Fruit fly (Drosophila melanogaster): Measurements from ENCODE around the gene Brms1.
A peak's percentile ranks its signal among the peaks of the same experiment; 100 is the strongest.

Brms1 gene

dm6 chrX:12891322-12892159, 17.9 kb downstream of the Brms1 start (continued):
- TF ChIP-seq vri (GFP tag; optimal IDR thresholded peaks at IDR 0.05) (peak; percentile 21), dsx (GFP tag; optimal IDR thresholded peaks at IDR 0.05; ENCODE audit: poor library complexity, severe bottlenecking) (peak; percentile 61), lz (GFP tag; optimal IDR thresholded peaks at IDR 0.05) (peak; percentile 57), Lpt (GFP tag; optimal IDR thresholded peaks at IDR 0.05) (peak; percentile 57), Eip75B (GFP tag; optimal IDR thresholded peaks at IDR 0.05) (peak; percentile 61), fd85E (GFP tag; optimal IDR thresholded peaks at IDR 0.05) (no peak), CG8319 (GFP tag; optimal IDR thresholded peaks at IDR 0.05) (peak; percentile 43), salr (GFP tag; optimal IDR thresholded peaks at IDR 0.05) (peak; percentile 17 to 59), eg (GFP tag; IDR thresholded peaks at IDR 0.05) (no peak), Blimp-1 (GFP tag; optimal IDR thresholded peaks at IDR 0.05) (no peak), CG34406 (GFP tag; optimal IDR thresholded peaks at IDR 0.05) (peak; percentile 72), esn (GFP tag; optimal IDR thresholded peaks at IDR 0.05) (peak; percentile 70), fd59A (GFP tag; optimal IDR thresholded peaks at IDR 0.05) (peak; percentile 81), svp (GFP tag) (peak; percentile 85), Sox102F (GFP tag; optimal IDR thresholded peaks at IDR 0.05) (peak; percentile 63), Gug (GFP tag; IDR thresholded peaks at IDR 0.05) (peak; percentile 43; the same call in 1 of the 2 replicates), dac (GFP tag; optimal IDR thresholded peaks at IDR 0.05) (peak; percentile 30), Hr38 (GFP tag; optimal IDR thresholded peaks at IDR 0.05) (no peak), CG3032 (tag; optimal IDR thresholded peaks at IDR 0.05) (peak; percentile 78), CG7368 (GFP tag; optimal IDR thresholded peaks at IDR 0.05) (peak; percentile 51), Ets96B (tag; optimal IDR thresholded peaks at IDR 0.05) (peak; percentile 73), CG8119 (GFP tag; IDR thresholded peaks at IDR 0.05) (peak; percentile 71), spab (GFP tag; optimal IDR thresholded peaks at IDR 0.05) (peak; percentile 77)

- TF ChIP-seq Hr38 (GFP tag; optimal IDR thresholded peaks at IDR 0.05) (no peak), Ets96B (tag; optimal IDR thresholded peaks at IDR 0.05) (no peak), Hr39 (GFP tag; optimal IDR thresholded peaks at IDR 0.05) (no peak), pdm3 (GFP tag; optimal IDR thresholded peaks at IDR 0.05) (no peak), CG10631 (GFP tag; optimal IDR thresholded peaks at IDR 0.05) (no peak), CG3919 (GFP tag; optimal IDR thresholded peaks at IDR 0.05) (no peak), fd85E (GFP tag; optimal IDR thresholded peaks at IDR 0.05) (no peak), CG9139 (GFP tag; optimal IDR thresholded peaks at IDR 0.05) (no peak), Met (GFP tag; optimal IDR thresholded peaks at IDR 0.05) (no peak), Sox14 (GFP tag; optimal IDR thresholded peaks at IDR 0.05) (no peak), svp (GFP tag) (peak; percentile 64), CG10669 (GFP tag; optimal IDR thresholded peaks at IDR 0.05) (no peak), vri (GFP tag; optimal IDR thresholded peaks at IDR 0.05) (peak; percentile 73), Smox (GFP tag; optimal IDR thresholded peaks at IDR 0.05) (no peak), Gug (GFP tag; IDR thresholded peaks at IDR 0.05) (0 out of 2 replicates have a peak, but pooled peaks have one; percentile 9), eg (GFP tag; IDR thresholded peaks at IDR 0.05) (peak; percentile 40; the same call in 1 of the 3 replicates), Eip75B (GFP tag; optimal IDR thresholded peaks at IDR 0.05) (no peak), Ets21C (GFP tag; optimal IDR thresholded peaks at IDR 0.05) (no peak), ss (GFP tag; optimal IDR thresholded peaks at IDR 0.05) (no peak), Sox15 (GFP tag; optimal IDR thresholded peaks at IDR 0.05) (no peak), CG3032 (tag; optimal IDR thresholded peaks at IDR 0.05) (peak; percentile 10), CG11762 (GFP tag; optimal IDR thresholded peaks at IDR 0.05; ENCODE audit: insufficient read depth) (no peak), lz (GFP tag; optimal IDR thresholded peaks at IDR 0.05) (no peak), CG15336 (GFP tag; IDR thresholded peaks at IDR 0.05) (no peak), net (GFP tag; optimal IDR thresholded peaks at IDR 0.05) (no peak), Blimp-1 (GFP tag; optimal IDR thresholded peaks at IDR 0.05) (no peak), CG16779 (tag; optimal IDR thresholded peaks at IDR 0.05) (no peak), CG31627 (GFP tag; optimal IDR thresholded peaks at IDR 0.05) (no peak), CG6792 (GFP tag; optimal IDR thresholded peaks at IDR 0.05) (no peak), dac (GFP tag; optimal IDR thresholded peaks at IDR 0.05) (no peak), OdsH (GFP tag; optimal IDR thresholded peaks at IDR 0.05) (no peak), CG6163 (GFP tag; IDR thresholded peaks at IDR 0.05) (peak; percentile 20; the same call in 1 of the 3 replicates), CG6808 (GFP tag; optimal IDR thresholded peaks at IDR 0.05) (no peak), salr (GFP tag; optimal IDR thresholded peaks at IDR 0.05) (no peak), fkh (GFP tag; optimal IDR thresholded peaks at IDR 0.05) (peak; percentile 20), acj6 (GFP tag; optimal IDR thresholded peaks at IDR 0.05) (no peak), topi (GFP tag; optimal IDR thresholded peaks at IDR 0.05) (no peak)
Measured at dm6 chrX:12890826-12891175, 18.6 kb downstream of the Brms1 start.

All from whole organism, prepupa.